Fruit fly (Drosophila melanogaster) whole organism, embryonic: ENCODE data around the gene CG3097.

Source experiments
- ATbp ChIP-seq: fragments of 200-800 bp; sonication (Bioruptor generic); optimal IDR thresholded peaks from 2 replicates; lab custom pipeline; 2017; ENCODE audit warnings: missing biosample characterization, mild to moderate bottlenecking, missing genetic modification characterization, missing genetic modification reagents
- Blimp-1 ChIP-seq: fragments of 200-800 bp; sonication (Bioruptor generic); optimal IDR thresholded peaks from 3 replicates; lab custom pipeline; 2018; ENCODE audit warnings: missing biosample characterization, missing genetic modification characterization, mild to moderate bottlenecking, moderate library complexity, missing genetic modification reagents
- CG13287 ChIP-seq: fragments of 200-800 bp; sonication (Bioruptor generic); IDR thresholded peaks from 2 replicates; pipeline ENCODE4 v1.3.6; 2022; ENCODE audit warnings: missing biosample characterization, missing genetic modification characterization; ENCODE audit not compliant: partially characterized antibody
- CG14667 ChIP-seq: fragments of 200-800 bp; sonication (Bioruptor generic); IDR thresholded peaks from 2 replicates; pipeline ENCODE4 v1.3.6; 2022; ENCODE audit warnings: missing biosample characterization, missing genetic modification characterization
- CG14860 ChIP-seq: fragments of 200-800 bp; sonication (Bioruptor generic); IDR thresholded peaks from 3 replicates; pipeline ENCODE4 v1.3.6; 2022; ENCODE audit warnings: missing biosample characterization, missing genetic modification characterization; ENCODE audit not compliant: partially characterized antibody
- CG15601 ChIP-seq: fragments of 200-800 bp; sonication (Bioruptor generic); optimal IDR thresholded peaks from 3 replicates; lab custom pipeline; 2019; ENCODE audit warnings: missing biosample characterization, mild to moderate bottlenecking, missing genetic modification characterization, moderate library complexity
- CG17359 ChIP-seq: fragments of 200-800 bp; sonication (Bioruptor generic); optimal IDR thresholded peaks from 3 replicates; lab custom pipeline; 2018; ENCODE audit warnings: missing biosample characterization, mild to moderate bottlenecking, missing genetic modification characterization, moderate library complexity
- CG17802 ChIP-seq: fragments of 200-800 bp; sonication (Bioruptor generic); optimal IDR thresholded peaks from 2 replicates; lab custom pipeline; 2018; ENCODE audit warnings: missing biosample characterization, mild to moderate bottlenecking, missing genetic modification characterization, moderate library complexity
- CG4282 ChIP-seq: fragments of 200-800 bp; sonication (Bioruptor generic); optimal IDR thresholded peaks from 2 replicates; lab custom pipeline; 2016; ENCODE audit warnings: missing biosample characterization, missing genetic modification characterization
- CG6175 ChIP-seq: fragments of 200-800 bp; sonication (Bioruptor generic); IDR thresholded peaks from 3 replicates; pipeline ENCODE4 v1.3.6; 2022; ENCODE audit warnings: missing biosample characterization, missing genetic modification characterization
- CG6272 ChIP-seq: fragments of 200-800 bp; sonication (Bioruptor generic); IDR thresholded peaks from 2 replicates; pipeline ENCODE4 v1.3.6; 2022; ENCODE audit warnings: missing biosample characterization, missing genetic modification characterization
- CG6654 ChIP-seq: fragments of 200-800 bp; sonication (Bioruptor generic); optimal IDR thresholded peaks from 2 replicates; lab custom pipeline; 2017; ENCODE audit warnings: missing biosample characterization, mild to moderate bottlenecking, missing genetic modification characterization
- CG6689 ChIP-seq: fragments of 200-800 bp; sonication (Bioruptor generic); IDR thresholded peaks from 2 replicates; pipeline ENCODE4 v1.3.6; 2022; ENCODE audit warnings: missing biosample characterization, missing genetic modification characterization
- CG9437 ChIP-seq: fragments of 200-800 bp; sonication (Bioruptor generic); optimal IDR thresholded peaks from 2 replicates; lab custom pipeline; 2018; ENCODE audit warnings: missing biosample characterization, mild to moderate bottlenecking, missing genetic modification characterization
- CkIIα-i1 ChIP-seq: fragments of 200-800 bp; sonication (Bioruptor generic); IDR thresholded peaks from 2 replicates; pipeline ENCODE4 v1.3.6; 2022; ENCODE audit warnings: missing biosample characterization, missing genetic modification characterization
- CoRest ChIP-seq: fragments of 200-800 bp; sonication (Bioruptor generic); optimal IDR thresholded peaks from 3 replicates; lab custom pipeline; 2018; ENCODE audit warnings: missing biosample characterization, mild to moderate bottlenecking, missing genetic modification characterization, moderate library complexity
- D19B ChIP-seq: fragments of 200-800 bp; sonication (Bioruptor generic); optimal IDR thresholded peaks from 2 replicates; lab custom pipeline; 2017; ENCODE audit warnings: missing biosample characterization, mild to moderate bottlenecking, missing genetic modification characterization
- Dad ChIP-seq: fragments of 200-800 bp; sonication (Bioruptor generic); optimal IDR thresholded peaks from 3 replicates; lab custom pipeline; 2016; ENCODE audit warnings: missing biosample characterization, missing genetic modification characterization
- Dbx ChIP-seq: fragments of 200-800 bp; sonication (Bioruptor generic); IDR thresholded peaks from 3 replicates; pipeline ENCODE4 v1.3.6; 2022; ENCODE audit warnings: missing biosample characterization, missing genetic modification characterization
- Deaf1 ChIP-seq: fragments of 200-800 bp; optimal IDR thresholded peaks from 3 replicates; lab custom pipeline; 2019; ENCODE audit warnings: missing biosample characterization, mild to moderate bottlenecking, missing genetic modification characterization, moderate library complexity
- Ets65A ChIP-seq: fragments of 200-800 bp; sonication (Bioruptor generic); peaks from one replicate; lab custom pipeline; 2016; ENCODE audit warnings: missing biosample characterization, missing genetic modification characterization
- Ets97D ChIP-seq: fragments of 200-800 bp; sonication (Bioruptor generic); optimal IDR thresholded peaks from 3 replicates; lab custom pipeline; 2016; ENCODE audit warnings: missing biosample characterization, missing genetic modification characterization
- Kr ChIP-seq: fragments of 200-800 bp; sonication (Bioruptor generic); optimal IDR thresholded peaks from 2 replicates; lab custom pipeline; 2017; ENCODE audit warnings: missing biosample characterization, mild to moderate bottlenecking, missing genetic modification characterization
- Med ChIP-seq: fragments of 200-800 bp; sonication (Bioruptor generic); peaks from one replicate; lab custom pipeline; 2016; ENCODE audit warnings: missing biosample characterization, missing genetic modification characterization, mild to moderate bottlenecking, inconsistent platforms, moderate library complexity
- NfI ChIP-seq: fragments of 200-800 bp; sonication (Bioruptor generic); optimal IDR thresholded peaks from 3 replicates; lab custom pipeline; 2018; ENCODE audit warnings: missing biosample characterization, mild to moderate bottlenecking, missing genetic modification characterization, moderate library complexity
- Sox100B ChIP-seq: fragments of 200-800 bp; sonication (Bioruptor generic); optimal IDR thresholded peaks from 3 replicates; lab custom pipeline; 2018; ENCODE audit warnings: missing biosample characterization, mild to moderate bottlenecking, missing genetic modification characterization
- Stat92E ChIP-seq, 3 experiments: fragments of >200 bp in 2 of 3; fragments of 200-800 bp in 1 of 3; sonication (Bioruptor generic) in 1 of 3; optimal IDR thresholded peaks; 2 replicates each; lab custom pipeline; 2017 to 2019; ENCODE audit warnings: missing biosample characterization in 3 of 3, missing genetic modification characterization in 3 of 3, mild to moderate bottlenecking in 1 of 3, moderate library complexity in 1 of 3
- Usf ChIP-seq: fragments of 200-800 bp; sonication (Bioruptor generic); optimal IDR thresholded peaks from 2 replicates; lab custom pipeline; 2017; ENCODE audit warnings: missing genotype, missing biosample characterization, missing genetic modification characterization
- Xrp1 ChIP-seq: fragments of 200-800 bp; sonication (Bioruptor generic); IDR thresholded peaks from 2 replicates; pipeline ENCODE4 v1.3.6; 2022; ENCODE audit warnings: missing biosample characterization, missing genetic modification characterization
- aop ChIP-seq: fragments of 200-800 bp; sonication (Bioruptor generic); IDR thresholded peaks from 2 replicates; pipeline ENCODE4 v1.3.6; 2022; ENCODE audit warnings: missing biosample characterization, missing genetic modification characterization
- ap ChIP-seq: fragments of 200-800 bp; sonication (Bioruptor generic); IDR thresholded peaks from 2 replicates; pipeline ENCODE4 v1.3.6; 2022; ENCODE audit warnings: missing biosample characterization, missing genetic modification characterization
- bowl ChIP-seq: fragments of 200-800 bp; sonication (Bioruptor generic); IDR thresholded peaks from 2 replicates; pipeline ENCODE4 v1.3.6; 2022; ENCODE audit warnings: missing biosample characterization, missing genetic modification characterization
- chinmo ChIP-seq: fragments of 200-800 bp; sonication (Bioruptor generic); IDR thresholded peaks from 4 replicates; pipeline ENCODE4 v1.3.6; 2022; ENCODE audit warnings: missing biosample characterization, missing genetic modification characterization; ENCODE audit not compliant: partially characterized antibody
- crc ChIP-seq: fragments of 200-800 bp; sonication (Bioruptor generic); optimal IDR thresholded peaks from 2 replicates; lab custom pipeline; 2016; ENCODE audit warnings: missing biosample characterization, missing genetic modification characterization
- eve ChIP-seq, 2 experiments: fragments of >200 bp; optimal IDR thresholded peaks; 2 replicates each; lab custom pipeline; 2017; ENCODE audit warnings: missing biosample characterization in 2 of 2, missing genetic modification characterization in 2 of 2
- fd64A ChIP-seq: fragments of 200-800 bp; sonication (Bioruptor generic); optimal IDR thresholded peaks from 3 replicates; lab custom pipeline; 2018; ENCODE audit warnings: missing biosample characterization, mild to moderate bottlenecking, missing genetic modification characterization
- kni ChIP-seq: fragments of 200-800 bp; sonication (Bioruptor generic); optimal IDR thresholded peaks from 3 replicates; lab custom pipeline; 2017; ENCODE audit warnings: mild to moderate bottlenecking, missing biosample characterization, missing genetic modification reagents, missing genetic modification characterization
- lbe ChIP-seq: fragments of 200-800 bp; sonication (Bioruptor generic); optimal IDR thresholded peaks from 2 replicates; lab custom pipeline; 2016; ENCODE audit warnings: missing biosample characterization, mild to moderate bottlenecking, missing genetic modification characterization
- nerfin-2 ChIP-seq: fragments of 200-800 bp; sonication (Bioruptor generic); IDR thresholded peaks from 2 replicates; pipeline ENCODE4 v1.3.6; 2022; ENCODE audit warnings: missing biosample characterization, missing genetic modification characterization; ENCODE audit not compliant: partially characterized antibody
- pan ChIP-seq, 4 experiments: fragments of >200 bp in 3 of 4; fragments of 200-800 bp in 1 of 4; sonication (Bioruptor generic) in 1 of 4; optimal IDR thresholded peaks in 3 of 4; IDR thresholded peaks in 1 of 4; 2 replicates each; pipeline versions ENCODE4 v1.3.6 to Lab custom; 2017 to 2022; ENCODE audit warnings: missing biosample characterization in 2 of 4, missing genetic modification characterization in 2 of 4, mixed read lengths in 1 of 4
- peb ChIP-seq: fragments of 200-800 bp; sonication (Bioruptor generic); IDR thresholded peaks from 2 replicates; pipeline ENCODE4 v1.3.6; 2022; ENCODE audit warnings: missing biosample characterization, missing genetic modification characterization
- pnt ChIP-seq: fragments of 200-800 bp; sonication (Bioruptor generic); optimal IDR thresholded peaks from 3 replicates; lab custom pipeline; 2016; ENCODE audit warnings: missing biosample characterization, missing genetic modification characterization
- pum ChIP-seq: fragments of 200-800 bp; sonication (Bioruptor generic); optimal IDR thresholded peaks from 2 replicates; lab custom pipeline; 2016; ENCODE audit warnings: missing biosample characterization, missing genetic modification characterization
- repo ChIP-seq: fragments of 200-800 bp; sonication (Bioruptor generic); optimal IDR thresholded peaks from 2 replicates; lab custom pipeline; 2016; ENCODE audit warnings: missing biosample characterization, missing genetic modification characterization
- slp2 ChIP-seq: fragments of 200-800 bp; sonication (Bioruptor generic); optimal IDR thresholded peaks from 2 replicates; lab custom pipeline; 2016; ENCODE audit warnings: missing biosample characterization, missing genetic modification characterization
- sob ChIP-seq: fragments of 200-800 bp; sonication (Bioruptor generic); IDR thresholded peaks from 2 replicates; pipeline ENCODE4 v1.3.6; 2022; ENCODE audit warnings: missing biosample characterization, missing genetic modification characterization
- ssp ChIP-seq: fragments of 200-800 bp; sonication (Bioruptor generic); IDR thresholded peaks from 2 replicates; pipeline ENCODE4 v1.3.6; 2022; ENCODE audit warnings: missing biosample characterization, missing genetic modification characterization
- tin ChIP-seq: fragments of 200-800 bp; sonication (Bioruptor generic); optimal IDR thresholded peaks from 3 replicates; lab custom pipeline; 2016; ENCODE audit warnings: missing biosample characterization, missing genetic modification characterization
- toy ChIP-seq: fragments of 200-800 bp; sonication (Bioruptor generic); IDR thresholded peaks from 2 replicates; pipeline ENCODE4 v1.3.6; 2022; ENCODE audit warnings: missing biosample characterization, missing genetic modification characterization
- trem ChIP-seq: fragments of 200-800 bp; optimal IDR thresholded peaks from 3 replicates; lab custom pipeline; 2019; ENCODE audit warnings: missing biosample characterization, mild to moderate bottlenecking, missing genetic modification characterization, moderate library complexity

CG3097 gene

dm6 chrX:5768602-5769251 lies 1.9 kb downstream of the CG3097 start:
- TF ChIP-seq CG17359 (tag; lab: Kevin White, UChicago) (no peak), Xrp1 (GFP tag; lab: Robert Waterston, UW) (peak; percentile 41; the same call in 1 of the 2 replicates), toy (no peak), CG6175 (GFP tag; lab: Robert Waterston, UW) (no peak), lbe (GFP tag; lab: Kevin White, UChicago) (no peak), CkIIα-i1 (GFP tag; lab: Robert Waterston, UW) (no peak), peb (GFP tag; lab: Robert Waterston, UW) (no peak), aop (GFP tag; lab: Robert Waterston, UW) (no peak), sob (GFP tag; lab: Robert Waterston, UW) (no peak), CG14667 (GFP tag; lab: Robert Waterston, UW) (no peak), Dad (GFP tag; lab: Kevin White, UChicago) (no peak), eve (GFP tag; optimal IDR thresholded peaks at IDR 0.05; lab: Kevin White, UChicago) (peak in 1 of 2 experiments; percentile 21), CG6272 (GFP tag; lab: Robert Waterston, UW) (no peak), Med (GFP tag; lab: Kevin White, UChicago) (peak; percentile 8), Sox100B (no peak), CG17802 (no peak), chinmo (GFP tag; lab: Robert Waterston, UW) (no peak), pum (no peak), Ets65A (GFP tag; lab: Kevin White, UChicago) (no peak), Deaf1 (tag; lab: Kevin White, UChicago) (peak; percentile 44), CG15601 (tag; lab: Kevin White, UChicago) (peak; percentile 20), ssp (GFP tag; lab: Robert Waterston, UW) (no peak), CG4282 (GFP tag; lab: Kevin White, UChicago) (no peak), bowl (no peak), CG14860 (GFP tag; lab: Robert Waterston, UW) (no peak), CG13287 (GFP tag; lab: Robert Waterston, UW) (no peak), Blimp-1 (peak; percentile 53), CG6689 (GFP tag; lab: Robert Waterston, UW) (no peak), CG9437 (GFP tag; lab: Kevin White, UChicago) (no peak), Dbx (no peak), CoRest (tag; lab: Kevin White, UChicago) (no peak), slp2 (GFP tag; lab: Kevin White, UChicago) (no peak), pnt (GFP tag; lab: Kevin White, UChicago) (no peak), ap (no peak), pan (optimal IDR thresholded peaks at IDR 0.05; lab: Kevin White, UChicago) (no peak), pan (GFP tag; optimal IDR thresholded peaks at IDR 0.05 in 1 of 2, IDR thresholded peaks at IDR 0.05 in 1 of 2) (no peak), Ets97D (GFP tag; lab: Kevin White, UChicago) (no peak), crc (GFP tag; lab: Kevin White, UChicago) (no peak), trem (tag; lab: Kevin White, UChicago) (no peak), NfI (GFP tag; lab: Kevin White, UChicago) (no peak), fd64A (no peak), Kr (GFP tag; lab: Kevin White, UChicago) (no peak), D19B (GFP tag; lab: Kevin White, UChicago) (no peak), nerfin-2 (no peak), ATbp (GFP tag; lab: Kevin White, UChicago) (peak; percentile 16), repo (GFP tag; lab: Kevin White, UChicago) (no peak), kni (peak; percentile 53), Usf (GFP tag; lab: Kevin White, UChicago) (no peak), CG6654 (no peak), tin (GFP tag; lab: Kevin White, UChicago) (no peak), Stat92E (GFP tag; optimal IDR thresholded peaks at IDR 0.05; lab: Kevin White, UChicago) (no peak)
